Fruit fly (Drosophila melanogaster): ENCODE results near the gene CG13071.
A peak's percentile ranks its signal among the peaks of the same experiment; 100 is the strongest.

The CG13071 gene

DNA sequence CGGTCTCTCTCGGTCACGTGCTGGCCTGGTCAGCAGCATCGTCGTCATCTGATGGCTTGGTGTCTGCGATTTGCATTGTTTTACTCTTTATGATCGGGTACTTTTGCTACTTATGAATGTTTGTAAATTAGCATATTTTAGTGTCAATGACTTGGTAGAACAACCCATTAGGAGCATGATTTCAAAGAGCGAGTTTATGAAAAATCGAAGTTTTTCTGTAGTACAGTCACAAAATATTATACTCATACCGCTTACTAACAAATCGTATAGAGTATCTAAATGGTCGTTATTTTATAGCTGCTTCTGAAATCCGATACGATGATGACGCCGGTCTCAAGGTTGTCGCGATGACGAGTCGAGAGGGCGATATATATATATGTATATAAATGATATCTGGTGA, 23.7 kb downstream of the CG13071 start:
- TF ChIP-seq Ets98B (GFP tag; IDR thresholded peaks at IDR 0.05) = no peak
- TF ChIP-seq fd96Ca (GFP tag; IDR thresholded peaks at IDR 0.05) = no peak
- peak; percentile 76 for TF ChIP-seq CG17806 (tag; optimal IDR thresholded peaks at IDR 0.05)
- TF ChIP-seq EcR (GFP tag; optimal IDR thresholded peaks at IDR 0.05) = peak; percentile 87
- TF ChIP-seq CG8159 (tag; optimal IDR thresholded peaks at IDR 0.05) = peak; percentile 89
- no peak for TF ChIP-seq CG4496 (GFP tag; IDR thresholded peaks at IDR 0.05)
- peak; percentile 70 for TF ChIP-seq CG9948 (tag; optimal IDR thresholded peaks at IDR 0.05)
- peak; percentile 7 for TF ChIP-seq Snoo (tag; optimal IDR thresholded peaks at IDR 0.05)
- TF ChIP-seq CG13204 (GFP tag; optimal IDR thresholded peaks at IDR 0.05) = peak; percentile 33
- peak; percentile 65 for TF ChIP-seq Pif1A (GFP tag; optimal IDR thresholded peaks at IDR 0.05)
- no peak for TF ChIP-seq CG8301 (tag; optimal IDR thresholded peaks at IDR 0.05)
- no peak for TF ChIP-seq rn (GFP tag; IDR thresholded peaks at IDR 0.05)
- TF ChIP-seq gl (tag; optimal IDR thresholded peaks at IDR 0.05) = peak; percentile 53
- TF ChIP-seq CG12605 (GFP tag; IDR thresholded peaks at IDR 0.05) = no peak
- peak; percentile 86 for TF ChIP-seq CG15710 (tag; optimal IDR thresholded peaks at IDR 0.05)
- TF ChIP-seq CG32121 (GFP tag; IDR thresholded peaks at IDR 0.05) = no peak
- TF ChIP-seq CG14655 (GFP tag; optimal IDR thresholded peaks at IDR 0.05) = peak; percentile 27
- no peak for TF ChIP-seq CG10348 (GFP tag; IDR thresholded peaks at IDR 0.05)
- TF ChIP-seq Pif1B (GFP tag; optimal IDR thresholded peaks at IDR 0.05) = peak; percentile 56
- peak; percentile 62 for TF ChIP-seq D1 (tag; optimal IDR thresholded peaks at IDR 0.05)
- peak; percentile 67 for TF ChIP-seq CG34367 (tag; optimal IDR thresholded peaks at IDR 0.05)

DNA sequence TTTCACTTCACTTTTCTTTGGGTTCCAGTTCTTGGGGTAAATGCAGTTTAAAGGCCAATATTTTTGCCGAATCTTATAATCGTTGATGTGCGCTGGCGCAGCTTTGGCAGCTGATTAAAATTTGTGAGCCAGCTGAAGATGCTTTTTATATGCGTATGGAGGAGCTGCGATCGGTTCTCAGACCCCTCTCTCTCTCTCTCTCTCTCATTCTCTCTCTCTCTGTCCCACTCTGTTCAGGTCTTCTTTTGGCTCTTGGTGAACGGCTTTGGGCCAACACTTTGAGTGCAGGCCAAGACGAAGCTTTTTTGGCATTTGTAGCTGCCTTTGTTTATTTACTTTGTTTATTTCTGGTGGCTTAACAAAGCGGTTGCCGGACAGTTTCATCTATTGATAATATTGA, 25.8 kb downstream of the CG13071 start, which contains the start of gene CG13046:
CG13046 (minus strand) TSS at position 101 of the 400 bp plus-strand sequence.
- TF ChIP-seq Pif1B (GFP tag; optimal IDR thresholded peaks at IDR 0.05) = no peak
- TF ChIP-seq CG4496 (GFP tag; IDR thresholded peaks at IDR 0.05) = no peak

DNA sequence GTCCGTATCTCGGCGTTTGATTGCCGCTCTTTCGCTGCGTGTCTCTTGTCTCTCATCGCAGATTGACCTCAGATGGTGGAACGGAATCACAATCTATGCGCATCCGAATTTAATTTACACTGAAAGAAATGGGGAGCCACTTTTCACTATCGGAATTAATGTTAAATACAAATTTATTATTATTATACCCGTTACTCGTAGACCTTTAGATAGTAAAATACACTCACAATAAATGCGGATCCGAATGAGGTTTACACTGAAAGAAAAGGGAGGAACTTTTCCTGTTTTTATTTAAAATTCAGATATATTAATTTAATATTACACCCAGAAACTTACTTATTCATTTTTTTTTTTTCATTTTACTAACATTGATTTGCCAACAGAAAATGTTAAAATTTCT, 26.5 kb downstream of the CG13071 start:
- TF ChIP-seq CG14655 (GFP tag; optimal IDR thresholded peaks at IDR 0.05) = peak; percentile 52
- peak; percentile 32 for TF ChIP-seq CG9948 (tag; optimal IDR thresholded peaks at IDR 0.05)
- TF ChIP-seq CG34367 (tag; optimal IDR thresholded peaks at IDR 0.05) = peak; percentile 3
- peak; percentile 22 for TF ChIP-seq CG17806 (tag; optimal IDR thresholded peaks at IDR 0.05)
- TF ChIP-seq Pif1A (GFP tag; optimal IDR thresholded peaks at IDR 0.05) = peak; percentile 25
- TF ChIP-seq CG8159 (tag; optimal IDR thresholded peaks at IDR 0.05) = peak; percentile 10
- no peak for TF ChIP-seq CG32121 (GFP tag; IDR thresholded peaks at IDR 0.05)
- no peak for TF ChIP-seq EcR (GFP tag; optimal IDR thresholded peaks at IDR 0.05)
- peak; percentile 5 for TF ChIP-seq CG15710 (tag; optimal IDR thresholded peaks at IDR 0.05)
- TF ChIP-seq CG4496 (GFP tag; IDR thresholded peaks at IDR 0.05) = no peak

DNA sequence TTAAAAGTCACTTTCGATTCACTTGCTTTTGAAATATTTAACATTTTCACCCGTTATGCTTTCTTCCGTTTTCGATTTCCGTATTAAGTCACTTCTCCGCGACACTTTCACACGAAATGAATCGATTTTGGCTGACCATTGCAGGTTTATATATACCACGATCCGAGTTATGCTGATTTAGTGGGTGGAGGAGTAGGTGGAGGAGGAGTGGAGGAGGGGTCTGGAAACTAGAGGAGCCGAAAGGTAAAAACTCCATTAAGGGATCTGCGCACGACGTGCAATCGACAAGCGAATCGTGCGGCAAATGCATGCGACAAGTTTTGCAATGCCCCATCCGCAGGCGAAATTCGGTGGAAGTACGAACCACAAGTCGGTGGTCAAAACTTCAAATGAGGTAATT, 28.3 kb downstream of the CG13071 start, which contains the start of gene CG13045:
CG13045 (minus strand) TSS at position 101 of the 400 bp plus-strand sequence.
- TF ChIP-seq CG32121 (GFP tag; IDR thresholded peaks at IDR 0.05) = no peak
- TF ChIP-seq CG14655 (GFP tag; optimal IDR thresholded peaks at IDR 0.05) = no peak
- TF ChIP-seq CG12605 (GFP tag; IDR thresholded peaks at IDR 0.05) = no peak
- no peak for TF ChIP-seq EcR (GFP tag; optimal IDR thresholded peaks at IDR 0.05)
- TF ChIP-seq CG13204 (GFP tag; optimal IDR thresholded peaks at IDR 0.05) = no peak
- TF ChIP-seq D1 (tag; optimal IDR thresholded peaks at IDR 0.05) = no peak
- TF ChIP-seq gl (tag; optimal IDR thresholded peaks at IDR 0.05) = no peak
- no peak for TF ChIP-seq CG8159 (tag; optimal IDR thresholded peaks at IDR 0.05)
- no peak for TF ChIP-seq Snoo (tag; optimal IDR thresholded peaks at IDR 0.05)
- TF ChIP-seq CG9948 (tag; optimal IDR thresholded peaks at IDR 0.05) = no peak
- no peak for TF ChIP-seq Ets98B (GFP tag; IDR thresholded peaks at IDR 0.05)
- no peak for TF ChIP-seq CG10348 (GFP tag; IDR thresholded peaks at IDR 0.05)
- TF ChIP-seq rn (GFP tag; IDR thresholded peaks at IDR 0.05) = no peak
- TF ChIP-seq Pif1B (GFP tag; optimal IDR thresholded peaks at IDR 0.05) = no peak
- TF ChIP-seq CG8301 (tag; optimal IDR thresholded peaks at IDR 0.05) = no peak
- no peak for TF ChIP-seq CG17806 (tag; optimal IDR thresholded peaks at IDR 0.05)

DNA sequence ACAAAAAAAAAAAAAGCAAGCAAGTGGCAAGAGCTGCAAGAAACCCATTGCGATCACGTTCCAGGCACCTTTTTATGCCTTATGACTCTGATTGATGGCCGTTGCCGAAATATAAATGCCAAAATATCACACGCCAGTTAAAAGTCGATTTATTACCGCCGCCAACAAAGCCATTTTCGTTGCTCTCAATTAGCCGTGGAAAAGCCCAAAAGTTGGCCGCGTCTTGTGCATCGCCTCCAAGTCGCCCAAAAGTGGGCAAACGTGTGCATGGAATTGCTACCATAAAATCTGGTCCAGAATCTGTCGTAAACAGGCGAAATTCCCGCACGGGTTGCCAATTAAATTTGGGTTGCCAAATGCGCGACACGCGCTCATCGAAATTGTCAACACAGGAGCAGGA, 29.1 kb downstream of the CG13071 start:
- TF ChIP-seq EcR (GFP tag; optimal IDR thresholded peaks at IDR 0.05) (no peak), fd96Ca (GFP tag; IDR thresholded peaks at IDR 0.05) (peak; percentile 19; the same call in 1 of the 3 replicates), CG4496 (GFP tag; IDR thresholded peaks at IDR 0.05) (peak; percentile 13; the same call in 1 of the 3 replicates), CG9948 (tag; optimal IDR thresholded peaks at IDR 0.05) (no peak), Ets98B (GFP tag; IDR thresholded peaks at IDR 0.05) (peak; percentile 48)

DNA sequence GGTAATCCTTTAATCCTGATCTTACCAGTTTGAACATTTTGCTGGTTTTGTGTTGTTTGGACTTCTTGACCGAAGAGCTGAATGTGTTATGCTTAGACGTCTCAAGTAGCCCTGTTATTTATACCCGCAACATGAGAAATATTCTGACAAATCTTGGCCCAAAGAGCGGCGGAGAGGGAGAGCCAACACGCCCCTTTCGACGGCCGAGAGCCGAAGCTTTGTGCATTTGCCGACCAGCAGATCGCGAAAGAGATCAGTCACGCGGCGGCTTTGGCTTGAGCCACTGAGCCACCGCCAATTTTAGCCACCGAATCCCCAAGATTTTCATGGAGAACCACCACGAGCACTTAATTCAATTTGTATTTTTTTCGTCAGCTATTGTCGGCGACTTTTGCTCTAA, 32.9 kb downstream of the CG13071 start, which contains the start of gene CG4962:
CG4962 (minus strand) TSS at position 101 of the 400 bp plus-strand sequence.
- TF ChIP-seq CG14655 (GFP tag; optimal IDR thresholded peaks at IDR 0.05) (no peak), CG17806 (tag; optimal IDR thresholded peaks at IDR 0.05) (no peak), CG9948 (tag; optimal IDR thresholded peaks at IDR 0.05) (no peak), CG15710 (tag; optimal IDR thresholded peaks at IDR 0.05) (no peak), Ets98B (GFP tag; IDR thresholded peaks at IDR 0.05) (no peak), CG8301 (tag; optimal IDR thresholded peaks at IDR 0.05) (no peak)

DNA sequence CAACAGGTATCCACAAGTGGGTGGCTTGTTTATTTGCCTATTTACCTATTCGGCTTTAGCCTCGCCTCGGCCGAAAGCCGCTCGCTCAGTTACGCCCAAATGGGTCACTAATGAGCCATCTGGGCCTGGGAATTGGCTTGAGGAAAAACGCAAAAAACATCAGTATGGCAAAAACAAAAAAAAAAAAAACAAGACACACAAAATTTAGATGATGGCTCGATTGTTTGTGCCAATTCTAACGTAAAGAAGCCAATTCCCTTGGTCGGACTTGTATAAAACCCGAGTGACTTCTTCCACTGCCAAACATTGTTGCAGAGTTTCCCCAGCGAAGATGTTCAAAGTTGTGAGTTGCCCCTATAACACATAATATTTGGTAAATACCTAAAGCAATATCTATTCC, 38.6 kb downstream of the CG13071 start, which contains the start of gene CG4982:
CG4982 (plus strand) TSS at position 301 of the 400 bp plus-strand sequence.
- TF ChIP-seq CG14655 (GFP tag; optimal IDR thresholded peaks at IDR 0.05) (no peak), CG32121 (GFP tag; IDR thresholded peaks at IDR 0.05) (no peak), CG15710 (tag; optimal IDR thresholded peaks at IDR 0.05) (no peak), CG9948 (tag; optimal IDR thresholded peaks at IDR 0.05) (no peak), EcR (GFP tag; optimal IDR thresholded peaks at IDR 0.05) (no peak), gl (tag; optimal IDR thresholded peaks at IDR 0.05) (no peak)
